Worm (Caenorhabditis elegans) whole organism, L4 larva: ENCODE measurements around the gene F27E5.7.
A peak's percentile ranks its signal among the peaks of the same experiment; 100 is the strongest.

Experiments used
- D1046.2 ChIP-seq: fragments of 200-800 bp; sonication (Bioruptor generic); IDR thresholded peaks from 2 replicates; pipeline ENCODE4 v1.3.6; 2022; ENCODE audit warnings: missing genetic modification characterization, missing compliant biosample characterization
- F26F4.8 ChIP-seq: fragments of 200-800 bp; sonication (Bioruptor generic); conservative IDR thresholded peaks from 2 replicates; pipeline ENCODE4 v1.3.6; 2022; ENCODE audit warnings: missing genetic modification characterization, missing compliant biosample characterization
- F49E8.2 ChIP-seq: sonication (generic microtip); optimal IDR thresholded peaks from 2 replicates; lab custom pipeline; 2016; ENCODE audit warnings: missing compliant biosample characterization, mild to moderate bottlenecking, missing genetic modification characterization, borderline replicate concordance
- T26A8.4 ChIP-seq: fragments of 200-800 bp; sonication (Bioruptor generic); IDR thresholded peaks from 2 replicates; pipeline ENCODE4 v1.3.6; 2022; ENCODE audit warnings: missing genetic modification characterization, missing compliant biosample characterization
- Y5F2A.4 ChIP-seq: fragments of 200-800 bp; sonication (Bioruptor generic); optimal IDR thresholded peaks from 2 replicates; lab custom pipeline; 2018; ENCODE audit warnings: mild to moderate bottlenecking, missing genetic modification characterization, missing compliant biosample characterization
- Y75B8A.6 ChIP-seq: fragments of 200-800 bp; sonication (Bioruptor generic); IDR thresholded peaks from 2 replicates; pipeline ENCODE4 v1.3.6; 2022; ENCODE audit warnings: missing genetic modification reagents, missing genetic modification characterization, missing compliant biosample characterization
- ZK546.5 ChIP-seq, 2 experiments: sonication (generic microtip); optimal IDR thresholded peaks; 2 replicates each; lab custom pipeline; 2017; ENCODE audit warnings: missing biosample characterization in 2 of 2, missing genetic modification characterization in 2 of 2
- aha-1 ChIP-seq: fragments of 150-350 bp; peaks from one replicate; lab custom pipeline; 2014; ENCODE audit warnings: missing biosample characterization, missing genetic modification characterization
- ama-1 ChIP-seq: fragments of 150-350 bp; optimal IDR thresholded peaks from 2 replicates; lab custom pipeline; 2014; ENCODE audit warnings: inconsistent platforms, mixed read lengths
- arid-1 ChIP-seq: fragments of 200-800 bp; sonication (Bioruptor generic); conservative IDR thresholded peaks from 2 replicates; pipeline ENCODE4 v1.3.6; 2022; ENCODE audit warnings: missing genetic modification reagents, missing genetic modification characterization, missing compliant biosample characterization
- ceh-32 ChIP-seq: sonication (generic microtip); optimal IDR thresholded peaks from 2 replicates; lab custom pipeline; 2016; ENCODE audit warnings: mild to moderate bottlenecking, missing genetic modification characterization, missing compliant biosample characterization; ENCODE audit not compliant: poor library complexity
- ceh-82 ChIP-seq: sonication (generic microtip); optimal IDR thresholded peaks from 2 replicates; lab custom pipeline; 2017; ENCODE audit warnings: missing biosample characterization, missing genetic modification characterization
- daf-16 ChIP-seq, 3 experiments: sonication (generic microtip); optimal IDR thresholded peaks; 2 replicates each; lab custom pipeline; 2016 to 2017; ENCODE audit warnings: missing genetic modification characterization in 3 of 3, missing genetic modification reagents in 3 of 3, mild to moderate bottlenecking in 2 of 3, missing compliant biosample characterization in 2 of 3, missing biosample characterization in 1 of 3, moderate library complexity in 1 of 3
- daf-8 ChIP-seq: fragments of 200-800 bp; sonication (Bioruptor generic); IDR thresholded peaks from 2 replicates; pipeline ENCODE4 v1.3.6; 2022; ENCODE audit warnings: missing genetic modification characterization, missing compliant biosample characterization
- dmd-6 ChIP-seq: fragments of 200-800 bp; sonication (Bioruptor generic); IDR thresholded peaks from 2 replicates; pipeline ENCODE4 v1.3.6; 2022; ENCODE audit warnings: missing genetic modification reagents, missing genetic modification characterization, missing compliant biosample characterization
- dpl-1 ChIP-seq: fragments of 150-350 bp; optimal IDR thresholded peaks from 2 replicates; lab custom pipeline; 2014; ENCODE audit warnings: missing biosample characterization, missing genetic modification reagents, missing genetic modification characterization
- dve-1 ChIP-seq: sonication (generic microtip); optimal IDR thresholded peaks from 2 replicates; lab custom pipeline; 2017; ENCODE audit warnings: antibody characterized with exemption, mild to moderate bottlenecking, missing genetic modification characterization, missing compliant biosample characterization; ENCODE audit not compliant: insufficient read depth
- egl-43 ChIP-seq: fragments of 200-800 bp; sonication (Bioruptor generic); IDR thresholded peaks from 2 replicates; pipeline ENCODE4 v1.3.6; 2022; ENCODE audit warnings: missing genetic modification reagents, missing genetic modification characterization, missing compliant biosample characterization
- hif-1 ChIP-seq, 2 experiments: sonication (generic microtip); optimal IDR thresholded peaks; 2 replicates each; lab custom pipeline; 2016 to 2017; ENCODE audit warnings: missing compliant biosample characterization in 2 of 2, missing genetic modification characterization in 2 of 2, missing genetic modification reagents in 2 of 2, missing genotype in 2 of 2, mild to moderate bottlenecking in 1 of 2
- hlh-11 ChIP-seq: fragments of 200-800 bp; sonication (Bioruptor generic); optimal IDR thresholded peaks from 2 replicates; lab custom pipeline; 2018; ENCODE audit warnings: mild to moderate bottlenecking, missing genetic modification characterization, missing compliant biosample characterization
- hmg-1.1 ChIP-seq: fragments of 200-800 bp; sonication (Bioruptor generic); IDR thresholded peaks from 2 replicates; pipeline ENCODE4 v1.3.6; 2022; ENCODE audit warnings: missing genetic modification reagents, missing genetic modification characterization, missing compliant biosample characterization
- jun-1 ChIP-seq: fragments of 150-350 bp; optimal IDR thresholded peaks from 2 replicates; lab custom pipeline; 2014; ENCODE audit warnings: missing biosample characterization, missing genetic modification reagents, missing genetic modification characterization
- lim-7 ChIP-seq: fragments of 200-800 bp; sonication (Bioruptor generic); IDR thresholded peaks from 2 replicates; pipeline ENCODE4 v1.3.6; 2022; ENCODE audit warnings: missing genetic modification characterization, missing compliant biosample characterization
- lin-29 ChIP-seq: fragments of 200-800 bp; sonication (Bioruptor generic); IDR thresholded peaks from 2 replicates; pipeline ENCODE4 v1.3.6; 2022; ENCODE audit warnings: missing genetic modification reagents, missing genetic modification characterization, missing compliant biosample characterization
- lin-39 ChIP-seq: fragments of 150-350 bp; optimal IDR thresholded peaks from 2 replicates; lab custom pipeline; 2014; ENCODE audit warnings: missing biosample characterization, missing genetic modification reagents, missing genetic modification characterization
- lsy-2 ChIP-seq, 2 experiments: fragments of 150-350 bp in 1 of 2; sonication (generic microtip) in 1 of 2; optimal IDR thresholded peaks; 2 replicates each; lab custom pipeline; 2014 to 2017; ENCODE audit warnings: missing biosample characterization in 2 of 2, missing genetic modification characterization in 2 of 2
- madf-5 ChIP-seq, 2 experiments: fragments of 200-800 bp; sonication (Bioruptor generic); IDR thresholded peaks; 2 replicates each; pipeline ENCODE4 v1.3.6; 2022; ENCODE audit warnings: missing compliant biosample characterization in 2 of 2, missing genetic modification characterization in 2 of 2
- mdl-1 ChIP-seq, 2 experiments: fragments of 150-350 bp in 1 of 2; sonication (generic microtip) in 1 of 2; optimal IDR thresholded peaks; 2 replicates each; lab custom pipeline; 2014 to 2017; ENCODE audit warnings: missing biosample characterization in 2 of 2, missing genetic modification characterization in 2 of 2
- mdt-29 ChIP-seq: fragments of 200-800 bp; sonication (Bioruptor generic); IDR thresholded peaks from 2 replicates; pipeline ENCODE4 v1.3.6; 2022; ENCODE audit warnings: missing genetic modification reagents, missing genetic modification characterization, missing compliant biosample characterization
- mes-2 ChIP-seq: sonication (generic microtip); optimal IDR thresholded peaks from 2 replicates; lab custom pipeline; 2016; ENCODE audit warnings: missing genotype, mild to moderate bottlenecking, missing genetic modification characterization, missing compliant biosample characterization; ENCODE audit not compliant: poor library complexity, severe bottlenecking
- nhr-11 ChIP-seq: fragments of 150-350 bp; optimal IDR thresholded peaks from 2 replicates; lab custom pipeline; 2014; ENCODE audit warnings: missing biosample characterization, missing genetic modification characterization
- nhr-42 ChIP-seq: fragments of 200-800 bp; sonication (Bioruptor generic); IDR thresholded peaks from 2 replicates; pipeline ENCODE4 v1.3.6; 2022; ENCODE audit warnings: missing genetic modification characterization, missing compliant biosample characterization
- nhr-48 ChIP-seq: sonication (generic microtip); optimal IDR thresholded peaks from 2 replicates; lab custom pipeline; 2016; ENCODE audit warnings: mild to moderate bottlenecking, missing genetic modification characterization, missing compliant biosample characterization
- nhr-6 ChIP-seq: fragments of 150-350 bp; optimal IDR thresholded peaks from 2 replicates; lab custom pipeline; 2014; ENCODE audit warnings: missing biosample characterization, missing genetic modification characterization
- nhr-76 ChIP-seq: fragments of 150-350 bp; optimal IDR thresholded peaks from 2 replicates; lab custom pipeline; 2014; ENCODE audit warnings: missing biosample characterization, missing genetic modification characterization
- pha-4 ChIP-seq, 2 experiments: fragments of 150-350 bp in 1 of 2; fragments of 200-800 bp in 1 of 2; sonication (Bioruptor generic) in 1 of 2; IDR thresholded peaks in 1 of 2; optimal IDR thresholded peaks in 1 of 2; 2 replicates each; pipeline versions ENCODE4 v1.3.6 to Lab custom; 2014 to 2022; ENCODE audit warnings: missing genetic modification characterization in 2 of 2, missing genetic modification reagents in 2 of 2, missing biosample characterization in 1 of 2, missing compliant biosample characterization in 1 of 2
- rbr-2 ChIP-seq: sonication (generic microtip); optimal IDR thresholded peaks from 2 replicates; lab custom pipeline; 2016; ENCODE audit warnings: missing genotype, missing genetic modification characterization, missing compliant biosample characterization
- saeg-2 ChIP-seq: fragments of 200-800 bp; sonication (Bioruptor generic); IDR thresholded peaks from 2 replicates; pipeline ENCODE4 v1.3.6; 2022; ENCODE audit warnings: missing genetic modification reagents, missing genetic modification characterization, missing compliant biosample characterization
- set-16 ChIP-seq: fragments of 200-800 bp; sonication (Bioruptor generic); IDR thresholded peaks from 2 replicates; pipeline ENCODE4 v1.3.6; 2022; ENCODE audit warnings: missing genetic modification reagents, missing genetic modification characterization, missing compliant biosample characterization
- snpc-1.2 ChIP-seq: fragments of 200-800 bp; sonication (Bioruptor generic); IDR thresholded peaks from 2 replicates; pipeline ENCODE4 v1.3.6; 2022; ENCODE audit warnings: missing genetic modification reagents, missing genetic modification characterization, missing compliant biosample characterization
- snpc-4 ChIP-seq: fragments of 150-350 bp; optimal IDR thresholded peaks from 2 replicates; lab custom pipeline; 2014; ENCODE audit warnings: missing biosample characterization, missing genetic modification characterization
- spr-1 ChIP-seq: sonication (generic microtip); optimal IDR thresholded peaks from 2 replicates; lab custom pipeline; 2016; ENCODE audit warnings: mild to moderate bottlenecking, missing genetic modification characterization, missing compliant biosample characterization
- tag-97 ChIP-seq: fragments of 200-800 bp; sonication (Bioruptor generic); IDR thresholded peaks from 2 replicates; pipeline ENCODE4 v1.3.6; 2022; ENCODE audit warnings: missing genetic modification characterization, missing compliant biosample characterization
- unc-62 ChIP-seq, 3 experiments: fragments of 150-350 bp in 1 of 3; sonication (generic microtip); optimal IDR thresholded peaks in 2 of 3; peaks in 1 of 3; 1 replicate in 1 of 3; 2 replicates in 2 of 3; lab custom pipeline; 2014 to 2017; ENCODE audit warnings: missing biosample characterization in 3 of 3, missing genetic modification characterization in 3 of 3, missing genetic modification reagents in 3 of 3, missing genotype in 1 of 3
- zag-1 ChIP-seq: fragments of 150-350 bp; optimal IDR thresholded peaks from 2 replicates; lab custom pipeline; 2014; ENCODE audit warnings: missing biosample characterization, missing genetic modification characterization
- zfp-2 ChIP-seq: sonication (generic microtip); optimal IDR thresholded peaks from 2 replicates; lab custom pipeline; 2016; ENCODE audit warnings: mild to moderate bottlenecking, missing genetic modification characterization, missing compliant biosample characterization
- zip-2 ChIP-seq: fragments of 150-350 bp; optimal IDR thresholded peaks from 2 replicates; lab custom pipeline; 2014; ENCODE audit warnings: missing biosample characterization, missing genetic modification characterization

F27E5.7 gene

ce11 chrII:10168905-10169782 is 46.6 kb downstream of the F27E5.7 start, which contains the start of gene daf-19:
daf-19 (minus strand) TSS chrII:10169346.
- no peak for TF ChIP-seq zfp-2 (tag; lab: Kevin White, UChicago)
- TF ChIP-seq spr-1 (tag; lab: Kevin White, UChicago), result peak; percentile 12
- no peak for TF ChIP-seq madf-5 (GFP tag; IDR thresholded peaks at IDR 0.05; lab: Robert Waterston, UW)
- peak; percentile 23 for TF ChIP-seq dpl-1 (GFP tag; lab: Kevin White, UChicago)
- no peak for TF ChIP-seq nhr-48
- TF ChIP-seq T26A8.4 (GFP tag; lab: Robert Waterston, UW), result 0 out of 2 replicates have a peak, but pooled peaks have one; percentile 56
- peak; percentile 81 for TF ChIP-seq rbr-2 (tag; lab: Kevin White, UChicago)
- TF ChIP-seq dve-1 (tag; lab: Kevin White, UChicago), result peak; percentile 32
- no peak for TF ChIP-seq nhr-76 (tag; lab: Kevin White, UChicago)
- no peak for TF ChIP-seq ceh-82 (tag; lab: Kevin White, UChicago)
- TF ChIP-seq mdt-29, result no peak
- TF ChIP-seq hif-1 (tag; optimal IDR thresholded peaks at IDR 0.05; lab: Kevin White, UChicago), result peak in 1 of 2 experiments; percentile 63
- TF ChIP-seq aha-1, result peak; percentile 91
- no peak for TF ChIP-seq tag-97 (GFP tag; lab: Robert Waterston, UW)
- TF ChIP-seq F26F4.8, result no peak
- 0 out of 2 replicates have a peak, but pooled peaks have one; percentile 13 for TF ChIP-seq pha-4 (GFP tag; IDR thresholded peaks at IDR 0.05; lab: Robert Waterston, UW)
- no peak for TF ChIP-seq pha-4 (tag; optimal IDR thresholded peaks at IDR 0.05; lab: Kevin White, UChicago)
- TF ChIP-seq Y75B8A.6, result no peak
- peak; percentile 42 for TF ChIP-seq dmd-6 (GFP tag; lab: Robert Waterston, UW)
- TF ChIP-seq lin-39 (tag; lab: Kevin White, UChicago), result no peak
- TF ChIP-seq mdl-1 (tag; optimal IDR thresholded peaks at IDR 0.05; lab: Kevin White, UChicago), result peak in 1 of 2 experiments; percentile 40
- TF ChIP-seq saeg-2 (GFP tag; lab: Robert Waterston, UW), result no peak
- TF ChIP-seq nhr-6 (tag; lab: Kevin White, UChicago), result peak; percentile 32
- no peak for TF ChIP-seq zip-2 (tag; lab: Kevin White, UChicago)
- TF ChIP-seq lsy-2 (tag; optimal IDR thresholded peaks at IDR 0.05; lab: Kevin White, UChicago), result peak; percentile 16 to 74
- no peak for TF ChIP-seq lim-7 (GFP tag; lab: Robert Waterston, UW)
- peak; percentile 94 for TF ChIP-seq nhr-11 (tag; lab: Kevin White, UChicago)
- TF ChIP-seq egl-43 (GFP tag; lab: Robert Waterston, UW), result peak; percentile 71
- peak; percentile 50 for TF ChIP-seq hlh-11 (tag; lab: Kevin White, UChicago)
- no peak; the same call in 1 of the 2 replicates for TF ChIP-seq arid-1
- no peak for TF ChIP-seq snpc-4
- TF ChIP-seq ZK546.5 (tag; optimal IDR thresholded peaks at IDR 0.05; lab: Kevin White, UChicago), result no peak
- TF ChIP-seq lin-29 (GFP tag; lab: Robert Waterston, UW), result no peak
- no peak for TF ChIP-seq ceh-32 (tag; lab: Kevin White, UChicago)
- TF ChIP-seq hmg-1.1, result peak; percentile 79
- TF ChIP-seq D1046.2 (GFP tag; lab: Robert Waterston, UW), result no peak
- TF ChIP-seq zag-1, result no peak
- TF ChIP-seq Y5F2A.4 (GFP tag; lab: Kevin White, UChicago), result no peak
- no peak for TF ChIP-seq jun-1 (tag; lab: Kevin White, UChicago)
- TF ChIP-seq unc-62 (GFP tag; optimal IDR thresholded peaks at IDR 0.05 in 1 of 2; lab: Kevin White, UChicago), result peak in 1 of 2 experiments; percentile 7
- TF ChIP-seq unc-62 (tag; optimal IDR thresholded peaks at IDR 0.05; lab: Kevin White, UChicago), result no peak
- no peak for TF ChIP-seq snpc-1.2
- TF ChIP-seq mes-2 (tag; lab: Kevin White, UChicago), result peak; percentile 65
- peak; percentile 51; the same call in 1 of the 2 replicates for TF ChIP-seq set-16 (GFP tag; lab: Robert Waterston, UW)
- TF ChIP-seq daf-16 (GFP tag; optimal IDR thresholded peaks at IDR 0.05; lab: Kevin White, UChicago), result no peak
- TF ChIP-seq daf-16 (tag; optimal IDR thresholded peaks at IDR 0.05; lab: Kevin White, UChicago), result peak; percentile 43
- TF ChIP-seq F49E8.2 (tag; lab: Kevin White, UChicago), result no peak
- peak; percentile 71 for TF ChIP-seq ama-1 (lab: Kevin White, UChicago)
- no peak for TF ChIP-seq nhr-42
- no peak for TF ChIP-seq daf-8 (GFP tag; lab: Robert Waterston, UW)
